Fruit fly (Drosophila melanogaster) whole organism, pupa: ENCODE data around the gene CG13137.

ENCODE experiments used
- CG12605 ChIP-seq: fragments of 200-800 bp; sonication (Bioruptor generic); IDR thresholded peaks from 2 replicates; pipeline ENCODE4 v1.3.6; 2022; ENCODE audit warnings: missing biosample characterization, missing genetic modification characterization
- CG14655 ChIP-seq: fragments of 200-800 bp; sonication (Bioruptor generic); optimal IDR thresholded peaks from 3 replicates; lab custom pipeline; 2017; ENCODE audit warnings: mild to moderate bottlenecking, missing biosample characterization, missing genetic modification reagents, missing genetic modification characterization
- CG17806 ChIP-seq: fragments of 200-800 bp; sonication (Bioruptor generic); optimal IDR thresholded peaks from 2 replicates; lab custom pipeline; 2018; ENCODE audit warnings: missing biosample characterization, mild to moderate bottlenecking, missing genetic modification characterization, moderate library complexity
- CG8301 ChIP-seq: fragments of 200-800 bp; sonication (Bioruptor generic); optimal IDR thresholded peaks from 2 replicates; lab custom pipeline; 2018; ENCODE audit warnings: missing biosample characterization, mild to moderate bottlenecking, missing genetic modification characterization
- CG9948 ChIP-seq: fragments of 200-800 bp; sonication (Bioruptor generic); optimal IDR thresholded peaks from 2 replicates; lab custom pipeline; 2018; ENCODE audit warnings: missing biosample characterization, mild to moderate bottlenecking, missing genetic modification characterization, moderate library complexity
- D1 ChIP-seq: fragments of 200-800 bp; sonication (Bioruptor generic); optimal IDR thresholded peaks from 2 replicates; lab custom pipeline; 2018; ENCODE audit warnings: missing biosample characterization, mild to moderate bottlenecking, missing genetic modification characterization, moderate library complexity
- EcR ChIP-seq: fragments of 200-800 bp; sonication (Bioruptor generic); optimal IDR thresholded peaks from 3 replicates; lab custom pipeline; 2019; ENCODE audit warnings: missing biosample characterization, missing genetic modification characterization, mild to moderate bottlenecking, moderate library complexity, missing genetic modification reagents
- Pif1B ChIP-seq: fragments of 200-800 bp; sonication (Bioruptor generic); optimal IDR thresholded peaks from 3 replicates; lab custom pipeline; 2016; ENCODE audit warnings: missing biosample characterization, missing genetic modification characterization
- fd96Ca ChIP-seq: fragments of 200-800 bp; sonication (Bioruptor generic); IDR thresholded peaks from 3 replicates; pipeline ENCODE4 v1.3.6; 2022; ENCODE audit warnings: missing biosample characterization, missing genetic modification characterization
- gl ChIP-seq: fragments of 200-800 bp; sonication (Bioruptor generic); optimal IDR thresholded peaks from 2 replicates; lab custom pipeline; 2018; ENCODE audit warnings: missing biosample characterization, mild to moderate bottlenecking, missing genetic modification characterization

DNA sequence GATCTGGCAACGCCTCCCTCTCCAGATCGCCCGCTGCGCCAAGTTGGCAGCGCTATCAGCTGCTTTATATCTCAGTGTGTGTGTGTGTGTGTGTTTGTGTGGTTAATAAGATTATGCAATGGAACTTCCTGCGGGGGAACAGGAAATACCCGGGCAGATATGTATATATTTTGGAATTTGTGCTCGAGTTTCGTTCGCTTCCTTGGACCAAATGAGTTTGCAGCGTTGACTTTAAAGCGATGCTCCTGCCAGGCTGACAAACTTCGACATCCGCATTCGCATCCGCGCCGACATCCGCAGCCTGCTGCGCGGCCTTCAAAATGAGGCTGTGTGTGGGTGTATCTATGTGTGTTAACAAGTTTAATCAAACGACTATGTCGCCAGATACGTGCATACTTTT lies 29.2 kb upstream of the CG13137 start:
- peak; percentile 53; the same call in 1 of the 3 replicates for TF ChIP-seq fd96Ca (GFP tag; lab: Robert Waterston, UW)
- TF ChIP-seq EcR (GFP tag; lab: Kevin White, UChicago) = no peak
- TF ChIP-seq CG14655 (GFP tag; lab: Kevin White, UChicago) = peak; percentile 35
- TF ChIP-seq CG8301 = peak; percentile 34
- no peak for TF ChIP-seq gl (tag; lab: Kevin White, UChicago)
- TF ChIP-seq CG12605 = no peak
- no peak for TF ChIP-seq D1 (tag; lab: Kevin White, UChicago)
- no peak for TF ChIP-seq CG9948 (tag; lab: Kevin White, UChicago)
- no peak for TF ChIP-seq Pif1B (GFP tag; lab: Kevin White, UChicago)
- no peak for TF ChIP-seq CG17806
